Worm (Caenorhabditis elegans) whole organism, midembryonic: ENCODE measurements around the gene wsp-1.

ENCODE experiments used
- T22C8.4 ChIP-seq: fragments of 200-800 bp; sonication (Bioruptor generic); IDR thresholded peaks from 2 replicates; pipeline ENCODE4 v1.3.6; 2022; ENCODE audit warnings: missing genetic modification characterization, missing compliant biosample characterization
- cog-1 ChIP-seq: sonication (generic microtip); optimal IDR thresholded peaks from 2 replicates; lab custom pipeline; 2016; ENCODE audit warnings: missing genetic modification characterization, missing compliant biosample characterization
- flt-1 ChIP-seq: fragments of 200-800 bp; sonication (Bioruptor generic); IDR thresholded peaks from 2 replicates; pipeline ENCODE4 v1.3.6; 2022; ENCODE audit warnings: missing genetic modification characterization, missing compliant biosample characterization
- klf-2 ChIP-seq: fragments of 200-800 bp; sonication (Bioruptor generic); conservative IDR thresholded peaks from 2 replicates; pipeline ENCODE4 v1.3.6; 2022; ENCODE audit warnings: missing genetic modification reagents, missing genetic modification characterization, missing compliant biosample characterization
- med-1 ChIP-seq: sonication (generic microtip); optimal IDR thresholded peaks from 2 replicates; lab custom pipeline; 2017; ENCODE audit warnings: missing genetic modification characterization, mild to moderate bottlenecking, missing compliant biosample characterization, antibody characterized with exemption, missing genetic modification reagents; ENCODE audit not compliant: insufficient read depth
- ref-1 ChIP-seq: fragments of 200-800 bp; sonication (Bioruptor generic); conservative IDR thresholded peaks from 2 replicates; pipeline ENCODE4 v1.3.6; 2022; ENCODE audit warnings: missing genetic modification reagents, missing genetic modification characterization, missing compliant biosample characterization
- tab-1 ChIP-seq: fragments of 200-800 bp; sonication (Bioruptor generic); IDR thresholded peaks from 2 replicates; pipeline ENCODE4 v1.3.6; 2022; ENCODE audit warnings: missing genetic modification characterization, missing compliant biosample characterization
- ztf-23 ChIP-seq: fragments of 200-800 bp; sonication (Bioruptor generic); IDR thresholded peaks from 2 replicates; pipeline ENCODE4 v1.3.6; 2022; ENCODE audit warnings: missing genetic modification reagents, missing genetic modification characterization, missing compliant biosample characterization
- ztf-29 ChIP-seq: fragments of 200-800 bp; sonication (Bioruptor generic); IDR thresholded peaks from 2 replicates; pipeline ENCODE4 v1.3.6; 2022; ENCODE audit warnings: missing genetic modification reagents, missing genetic modification characterization, missing compliant biosample characterization

Gene wsp-1

DNA sequence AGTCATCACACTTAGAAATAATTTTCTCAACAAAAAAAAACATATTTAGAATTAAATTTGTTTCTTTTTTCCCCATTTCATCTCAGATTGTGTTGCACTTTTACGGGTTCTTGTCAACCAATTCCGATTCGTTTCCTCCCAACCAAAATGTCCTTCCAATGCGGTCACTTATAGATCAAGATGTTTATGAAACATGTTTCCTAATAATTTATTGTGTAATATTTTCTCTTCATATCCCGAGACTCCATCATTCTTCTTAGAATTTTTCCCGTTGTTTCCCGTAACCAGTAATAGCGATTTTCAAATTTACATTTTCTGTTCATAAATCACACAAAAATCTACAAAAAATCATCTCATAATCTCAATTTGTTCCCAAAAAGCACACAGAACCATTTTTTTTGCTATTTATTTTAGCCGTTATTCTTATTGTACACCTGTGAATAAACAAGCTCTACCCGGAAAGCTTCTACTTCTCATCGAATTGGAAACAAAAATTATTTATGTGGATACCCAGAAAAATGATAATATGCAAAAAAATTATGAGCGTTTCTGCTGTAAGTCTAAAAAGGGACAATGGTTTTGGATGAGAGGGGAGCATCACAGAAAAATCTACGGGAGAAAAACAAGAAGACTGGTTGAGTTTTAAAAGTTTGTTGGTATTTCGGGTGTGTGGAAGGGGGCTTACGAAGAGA, 10.2 kb downstream of the wsp-1 start:
- TF ChIP-seq klf-2 (no peak), ztf-23 (GFP tag; lab: Robert Waterston, UW) (no peak), med-1 (GFP tag; lab: Kevin White, UChicago) (no peak), T22C8.4 (GFP tag; lab: Robert Waterston, UW) (no peak), flt-1 (GFP tag; lab: Robert Waterston, UW) (no peak), ref-1 (GFP tag; lab: Robert Waterston, UW) (no peak), ztf-29 (no peak), tab-1 (no peak), cog-1 (tag; lab: Kevin White, UChicago) (no peak)

DNA sequence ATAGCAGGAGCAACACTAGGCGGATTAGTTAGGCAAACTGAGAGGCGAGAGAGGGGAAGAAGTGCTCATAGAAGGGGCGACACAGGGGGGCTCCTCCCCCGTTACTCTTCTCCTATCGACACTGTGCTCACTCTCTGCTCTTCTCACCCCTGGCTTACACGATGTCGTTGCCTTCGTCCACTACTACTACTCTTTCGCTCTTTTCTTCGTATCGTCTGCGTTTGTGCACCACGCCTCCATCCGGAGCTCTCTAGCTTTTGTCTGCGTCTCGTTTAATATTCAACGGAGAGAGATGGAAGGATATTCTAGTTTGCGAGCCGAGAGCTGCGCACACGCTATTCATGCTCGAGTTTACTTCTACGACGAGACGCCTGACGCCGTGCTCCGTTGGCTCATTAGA, 15.4 kb downstream of the wsp-1 start:
- TF ChIP-seq cog-1 (tag; lab: Kevin White, UChicago) (peak; percentile 6), ref-1 (GFP tag; lab: Robert Waterston, UW) (no peak), flt-1 (GFP tag; lab: Robert Waterston, UW) (peak; percentile 75; the same call in 1 of the 2 replicates), tab-1 (0 out of 2 replicates have a peak, but pooled peaks have one; percentile 44), T22C8.4 (GFP tag; lab: Robert Waterston, UW) (no peak), med-1 (GFP tag; lab: Kevin White, UChicago) (no peak)

DNA sequence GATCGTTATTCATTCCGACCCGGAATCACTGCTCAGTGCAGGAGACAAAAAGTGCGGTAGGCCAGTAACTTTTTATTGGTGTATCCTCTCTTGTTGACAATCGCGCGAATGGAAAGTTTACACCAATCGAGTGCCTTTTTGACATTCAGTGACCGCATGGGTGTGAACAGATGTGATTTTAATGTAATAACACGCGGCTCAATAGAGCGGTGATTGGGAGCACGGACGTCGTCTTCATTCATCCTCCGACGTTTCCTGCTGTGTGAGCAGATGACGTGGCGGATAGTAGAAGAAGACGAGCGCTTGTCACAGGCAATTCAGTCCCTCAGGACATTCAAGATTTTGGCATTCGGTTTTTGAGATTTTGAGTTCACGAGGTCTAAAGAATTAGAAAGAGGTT, 16.2 kb downstream of the wsp-1 start:
- TF ChIP-seq flt-1 (GFP tag; lab: Robert Waterston, UW), result no peak
- no peak for TF ChIP-seq ztf-29
- no peak for TF ChIP-seq ref-1 (GFP tag; lab: Robert Waterston, UW)
- TF ChIP-seq T22C8.4 (GFP tag; lab: Robert Waterston, UW), result no peak
- TF ChIP-seq med-1 (GFP tag; lab: Kevin White, UChicago), result no peak
- TF ChIP-seq klf-2, result no peak
- TF ChIP-seq tab-1, result no peak
- no peak for TF ChIP-seq cog-1 (tag; lab: Kevin White, UChicago)
- no peak for TF ChIP-seq ztf-23 (GFP tag; lab: Robert Waterston, UW)

DNA sequence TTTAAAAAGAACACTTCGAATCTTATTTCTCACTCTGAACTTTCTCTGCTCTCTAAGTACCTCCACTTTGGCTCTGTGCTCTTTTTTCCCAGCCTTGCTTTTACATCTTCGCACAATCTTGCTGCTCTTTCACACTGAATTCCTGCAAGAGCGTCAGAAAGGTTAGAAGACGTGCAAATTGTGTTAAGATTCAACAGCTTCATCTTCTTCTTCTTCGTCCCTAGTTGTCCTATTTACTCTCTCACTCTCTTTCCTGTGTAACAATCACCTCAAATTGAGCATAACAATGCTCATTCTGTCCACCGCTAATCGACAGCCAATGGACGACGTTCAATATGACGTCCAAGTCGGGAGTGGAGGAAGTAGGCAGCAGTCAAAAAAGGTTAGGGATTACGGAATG, 17.3 kb downstream of the wsp-1 start:
- TF ChIP-seq tab-1, result no peak
- no peak for TF ChIP-seq klf-2
- no peak for TF ChIP-seq ztf-23 (GFP tag; lab: Robert Waterston, UW)
- no peak for TF ChIP-seq ref-1 (GFP tag; lab: Robert Waterston, UW)
- no peak for TF ChIP-seq cog-1 (tag; lab: Kevin White, UChicago)
- no peak for TF ChIP-seq med-1 (GFP tag; lab: Kevin White, UChicago)
- no peak for TF ChIP-seq flt-1 (GFP tag; lab: Robert Waterston, UW)

DNA sequence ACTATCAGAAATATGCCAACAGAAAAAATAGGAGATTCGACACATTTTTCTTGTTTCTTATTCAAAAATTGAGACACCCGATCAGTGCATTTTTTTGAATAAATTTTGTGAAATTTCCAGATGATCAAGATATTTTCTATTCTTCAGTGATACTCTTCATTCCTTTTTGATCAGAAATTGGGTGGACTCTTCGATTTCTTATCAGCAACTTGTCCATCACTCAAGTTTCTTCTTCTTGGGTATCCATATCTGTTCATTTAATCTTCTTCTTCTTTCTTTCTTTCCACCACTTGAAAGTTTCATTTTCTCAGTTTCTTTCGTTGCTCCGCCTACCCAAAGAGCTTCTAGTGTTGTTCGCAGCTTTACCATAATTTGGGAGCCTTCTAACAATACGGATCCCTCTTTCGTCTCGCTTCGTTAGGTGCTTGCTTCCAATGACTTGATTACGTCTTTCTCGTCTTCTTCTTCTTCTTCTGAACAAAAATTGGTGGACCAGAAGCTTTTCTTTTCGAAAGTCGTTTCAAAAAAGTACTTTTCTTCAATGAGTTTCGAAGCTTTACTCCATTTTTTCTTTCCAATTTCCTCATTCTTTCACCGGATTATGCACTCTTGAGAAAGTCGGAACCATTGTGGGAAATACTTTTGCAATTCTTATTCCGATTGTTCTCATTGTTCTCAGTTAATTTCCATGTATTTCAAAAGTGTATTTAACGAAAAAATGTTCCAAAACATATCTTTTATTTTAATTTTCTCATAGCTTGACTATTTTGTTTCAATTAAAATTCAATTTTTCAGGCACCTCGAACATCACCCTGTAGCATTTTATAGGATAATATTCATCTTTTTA, 22.8 kb downstream of the wsp-1 start, which contains the start of gene pct-1:
pct-1 (plus strand) TSS at position 797 of the 847 bp plus-strand sequence.
- TF ChIP-seq klf-2 (no peak), ztf-29 (no peak), ztf-23 (GFP tag; lab: Robert Waterston, UW) (no peak), T22C8.4 (GFP tag; lab: Robert Waterston, UW) (no peak), ref-1 (GFP tag; lab: Robert Waterston, UW) (no peak), med-1 (GFP tag; lab: Kevin White, UChicago) (no peak)

DNA sequence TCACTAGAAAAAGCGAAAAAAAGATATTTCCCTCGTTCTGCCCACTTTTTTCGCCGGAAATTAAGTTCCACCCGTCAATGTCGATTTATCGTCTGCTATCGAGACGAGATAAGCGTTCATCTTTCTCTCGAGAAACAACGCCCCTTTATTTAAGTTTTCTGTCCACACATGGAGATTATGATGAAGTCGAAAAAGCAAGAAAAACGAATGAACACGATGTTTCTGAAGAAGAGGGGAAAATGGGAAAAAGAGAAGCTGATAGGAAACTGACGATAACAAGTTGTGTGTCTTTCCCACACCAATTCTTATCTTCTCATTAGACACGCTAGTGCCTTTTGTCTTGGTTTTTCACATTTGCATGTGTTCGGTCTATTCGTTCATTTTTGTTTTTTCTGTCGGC, 24.0 kb downstream of the wsp-1 start:
- TF ChIP-seq flt-1 (GFP tag; lab: Robert Waterston, UW), result no peak
- no peak for TF ChIP-seq med-1 (GFP tag; lab: Kevin White, UChicago)
- TF ChIP-seq T22C8.4 (GFP tag; lab: Robert Waterston, UW), result no peak
- no peak for TF ChIP-seq klf-2
- TF ChIP-seq ztf-29, result no peak
- no peak for TF ChIP-seq tab-1
- TF ChIP-seq cog-1 (tag; lab: Kevin White, UChicago), result no peak
- no peak for TF ChIP-seq ztf-23 (GFP tag; lab: Robert Waterston, UW)
- TF ChIP-seq ref-1 (GFP tag; lab: Robert Waterston, UW), result no peak

DNA sequence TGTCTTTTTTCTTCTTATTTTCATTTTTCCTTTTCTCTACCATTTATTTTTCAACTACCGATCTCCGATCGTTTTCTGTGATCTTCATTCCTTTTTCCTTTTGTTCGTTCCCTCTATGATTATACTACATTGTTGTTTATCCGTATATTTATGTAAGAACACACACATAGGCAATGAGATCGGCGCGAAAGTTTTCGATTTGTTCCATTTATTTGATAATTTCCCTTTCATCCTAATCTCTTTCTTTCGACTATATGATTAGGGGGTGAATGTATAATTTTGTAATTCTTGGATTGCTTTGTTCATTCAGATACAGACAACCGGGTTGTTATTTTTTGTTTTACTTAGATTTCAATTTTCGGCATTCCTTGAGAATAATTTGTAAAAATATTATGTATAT, 25.1 kb downstream of the wsp-1 start:
- TF ChIP-seq T22C8.4 (GFP tag; lab: Robert Waterston, UW) (no peak), tab-1 (no peak), flt-1 (GFP tag; lab: Robert Waterston, UW) (no peak), klf-2 (no peak), ztf-23 (GFP tag; lab: Robert Waterston, UW) (no peak), ref-1 (GFP tag; lab: Robert Waterston, UW) (no peak), cog-1 (tag; lab: Kevin White, UChicago) (no peak), ztf-29 (no peak), med-1 (GFP tag; lab: Kevin White, UChicago) (no peak)

DNA sequence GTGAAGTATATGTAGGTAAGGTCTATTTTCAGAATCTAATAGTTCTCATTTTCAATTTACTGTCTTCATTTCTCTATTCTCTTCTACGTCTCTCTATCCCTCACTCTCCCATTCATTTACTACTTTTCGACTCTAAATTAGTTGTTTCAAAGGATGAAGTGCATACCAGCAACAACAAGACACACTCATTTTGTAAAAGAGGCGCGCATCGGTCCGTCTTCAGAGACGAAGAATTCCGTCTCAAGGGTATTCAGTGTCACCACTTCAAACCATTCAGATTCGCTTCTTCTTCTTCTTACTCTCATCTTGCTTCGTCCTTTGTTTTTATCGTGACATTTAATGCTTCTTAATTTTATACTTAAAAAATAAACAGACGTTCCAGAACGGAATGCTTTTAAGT, 27.4 kb downstream of the wsp-1 start:
- no peak for TF ChIP-seq flt-1 (GFP tag; lab: Robert Waterston, UW)
- no peak for TF ChIP-seq klf-2
- TF ChIP-seq med-1 (GFP tag; lab: Kevin White, UChicago), result no peak
- TF ChIP-seq tab-1, result no peak
- no peak for TF ChIP-seq ztf-29
- no peak for TF ChIP-seq ref-1 (GFP tag; lab: Robert Waterston, UW)
- TF ChIP-seq T22C8.4 (GFP tag; lab: Robert Waterston, UW), result no peak
- TF ChIP-seq ztf-23 (GFP tag; lab: Robert Waterston, UW), result no peak
- no peak for TF ChIP-seq cog-1 (tag; lab: Kevin White, UChicago)

DNA sequence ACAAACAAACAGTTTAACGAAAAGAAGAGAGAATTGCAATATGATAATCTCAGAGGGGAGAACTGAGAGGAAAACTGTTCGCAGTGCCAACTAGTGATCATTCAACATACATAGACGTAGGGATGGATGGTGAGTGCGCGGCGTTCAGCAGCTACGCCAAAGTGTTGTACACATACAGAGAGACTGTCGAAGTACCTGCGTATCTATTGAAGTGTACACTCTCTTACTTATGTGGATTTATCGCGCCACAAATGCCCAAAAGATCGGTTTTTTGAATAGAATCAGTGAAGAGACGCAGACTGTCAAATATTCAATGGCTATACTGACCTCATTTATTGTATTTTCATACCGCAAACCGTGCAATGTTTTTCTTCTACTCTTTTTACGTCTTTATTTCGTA, 28.5 kb downstream of the wsp-1 start:
- TF ChIP-seq ztf-29, result no peak
- peak; percentile 57 for TF ChIP-seq cog-1 (tag; lab: Kevin White, UChicago)
- no peak for TF ChIP-seq ref-1 (GFP tag; lab: Robert Waterston, UW)
- TF ChIP-seq klf-2, result no peak
- no peak for TF ChIP-seq ztf-23 (GFP tag; lab: Robert Waterston, UW)
